Fruit fly (Drosophila melanogaster) whole organism, wandering third instar larva: ENCODE results near the gene pyd.

Experiments
- Mio ChIP-seq: sonication (Bioruptor generic); optimal IDR thresholded peaks from 2 replicates; lab custom pipeline; 2016; ENCODE audit warnings: missing biosample characterization, missing genetic modification characterization
- N ChIP-seq: fragments of >200 bp; optimal IDR thresholded peaks from 2 replicates; lab custom pipeline; 2018; ENCODE audit warnings: missing biosample characterization, missing external identifiers, missing genetic modification characterization
- Rel ChIP-seq, 2 experiments: fragments of 200-800 bp; sonication (Bioruptor generic) in 1 of 2; optimal IDR thresholded peaks; 2 replicates in 1 of 2; 3 replicates in 1 of 2; lab custom pipeline; 2016 to 2019; ENCODE audit warnings: mild to moderate bottlenecking in 2 of 2, missing biosample characterization in 2 of 2, missing genetic modification characterization in 2 of 2, moderate library complexity in 1 of 2
- dsf ChIP-seq: sonication (Bioruptor generic); optimal IDR thresholded peaks from 2 replicates; lab custom pipeline; 2016; ENCODE audit warnings: missing biosample characterization, missing genetic modification characterization, borderline replicate concordance
- h ChIP-seq: fragments of 200-800 bp; sonication (Bioruptor generic); optimal IDR thresholded peaks from 3 replicates; lab custom pipeline; 2016; ENCODE audit warnings: missing biosample characterization, mild to moderate bottlenecking, missing genetic modification characterization
- lola ChIP-seq: fragments of >200 bp; optimal IDR thresholded peaks from 2 replicates; lab custom pipeline; 2017; ENCODE audit warnings: missing biosample characterization, missing genetic modification characterization
- psq ChIP-seq: fragments of 200-800 bp; sonication (Bioruptor generic); optimal IDR thresholded peaks from 3 replicates; lab custom pipeline; 2017; ENCODE audit warnings: missing biosample characterization, mild to moderate bottlenecking, missing genetic modification characterization, moderate library complexity
- sage ChIP-seq: fragments of 200-800 bp; sonication (Bioruptor generic); optimal IDR thresholded peaks from 2 replicates; lab custom pipeline; 2016; ENCODE audit warnings: missing biosample characterization, mild to moderate bottlenecking, missing genetic modification characterization
- usp ChIP-seq: fragments of >200 bp; optimal IDR thresholded peaks from 2 replicates; lab custom pipeline; 2017; ENCODE audit warnings: missing biosample characterization, missing genetic modification characterization

dm6 chr3R:8849373-8850228 is 82.1 kb downstream of the pyd start:
- peak; percentile 32 for TF ChIP-seq psq
- TF ChIP-seq lola (GFP tag; lab: Kevin White, UChicago), result no peak
- peak; percentile 62 for TF ChIP-seq h (GFP tag; lab: Kevin White, UChicago)
- TF ChIP-seq sage (GFP tag; lab: Kevin White, UChicago), result no peak
- no peak for TF ChIP-seq N (GFP tag; lab: Kevin White, UChicago)
- no peak for TF ChIP-seq Mio (GFP tag; lab: Kevin White, UChicago)
- no peak for TF ChIP-seq Rel (GFP tag; optimal IDR thresholded peaks at IDR 0.05; lab: Kevin White, UChicago)
- TF ChIP-seq Rel (tag; optimal IDR thresholded peaks at IDR 0.05; lab: Kevin White, UChicago), result no peak
- no peak for TF ChIP-seq usp (GFP tag; lab: Kevin White, UChicago)
- TF ChIP-seq dsf (GFP tag; lab: Kevin White, UChicago), result no peak
